Fruit fly (Drosophila melanogaster) ovary, adult (tissue): Measurements from ENCODE around the gene Gpdh3.
A peak's percentile ranks its signal among the peaks of the same experiment; 100 is the strongest.

Source experiments
- CG17801 ChIP-seq: fragments of 200-800 bp; optimal IDR thresholded peaks from 2 replicates; lab custom pipeline; 2019; ENCODE audit warnings: missing biosample characterization, mild to moderate bottlenecking, missing genetic modification characterization, moderate library complexity; ENCODE audit not compliant: partially characterized antibody

Gpdh3 gene

dm6 chr3R:22381735-22382134 is at the start of gene Gpdh3:
TSS of gene Gpdh3 (plus strand) at chr3R:22382035.
- no peak for TF ChIP-seq CG17801 (GFP tag; lab: Kevin White, UChicago)

- no peak for TF ChIP-seq CG17801 (GFP tag; lab: Kevin White, UChicago)
These were observed 47.8 kb upstream of the Gpdh3 start, which contains the start of gene CG5391 for dm6 chr3R:22334050-22334449. TSS of gene CG5391 (minus strand) at chr3R:22334150.

dm6 chr3R:22339510-22339909 is 42.3 kb upstream of the Gpdh3 start:
- TF ChIP-seq CG17801 (GFP tag; lab: Kevin White, UChicago): no peak

- no peak for TF ChIP-seq CG17801 (GFP tag; lab: Kevin White, UChicago)
These were observed 41.6 kb upstream of the Gpdh3 start, which contains the start of gene CG5388 for dm6 chr3R:22340207-22340606. TSS of gene CG5388 (minus strand) at chr3R:22340307.

- TF ChIP-seq CG17801 (GFP tag; lab: Kevin White, UChicago): no peak
These were observed 40.2 kb upstream of the Gpdh3 start for dm6 chr3R:22341652-22342051.

- no peak for TF ChIP-seq CG17801 (GFP tag; lab: Kevin White, UChicago)
These were observed 39.7 kb upstream of the Gpdh3 start, which contains the start of gene CG5386 for dm6 chr3R:22342151-22342550. TSS of gene CG5386 (minus strand) at chr3R:22342251.

- no peak for TF ChIP-seq CG17801 (GFP tag; lab: Kevin White, UChicago)
These were observed 39.1 kb upstream of the Gpdh3 start for dm6 chr3R:22342708-22343107.

dm6 chr3R:22351396-22351795 is 30.4 kb upstream of the Gpdh3 start, which contains the start of gene rdhB:
TSS of gene rdhB (plus strand) at chr3R:22351696.
- no peak for TF ChIP-seq CG17801 (GFP tag; lab: Kevin White, UChicago)

dm6 chr3R:22356464-22357410 is 25.1 kb upstream of the Gpdh3 start, which contains the start of gene Sar1:
TSS of gene Sar1 (plus strand) at chr3R:22356685.
- TF ChIP-seq CG17801 (GFP tag; lab: Kevin White, UChicago): peak; percentile 14

dm6 chr3R:22357942-22358341 is 23.9 kb upstream of the Gpdh3 start:
- no peak for TF ChIP-seq CG17801 (GFP tag; lab: Kevin White, UChicago)

dm6 chr3R:22358810-22359209 is 23.0 kb upstream of the Gpdh3 start:
- TF ChIP-seq CG17801 (GFP tag; lab: Kevin White, UChicago): no peak

- peak; percentile 82 for TF ChIP-seq CG17801 (GFP tag; lab: Kevin White, UChicago)
These were observed 19.5 kb upstream of the Gpdh3 start, which contains the start of the genes JMJD6, CG7071 and Muted for dm6 chr3R:22362218-22362907. TSS of gene JMJD6 (minus strand) at chr3R:22362371. TSS of gene CG7071 (plus strand) at chr3R:22362620. TSS of gene Muted (plus strand) at chr3R:22362620.

- peak; percentile 26 for TF ChIP-seq CG17801 (GFP tag; lab: Kevin White, UChicago)
These were observed 16.1 kb upstream of the Gpdh3 start, which contains the start of gene CG5382 for dm6 chr3R:22365660-22366195. TSS of gene CG5382 (minus strand) at chr3R:22365983.
